Worm (Caenorhabditis elegans) whole organism, L1 larva: ENCODE measurements around the gene str-261.

Experiments used
- C16A3.4 ChIP-seq: fragments of 150-350 bp; optimal IDR thresholded peaks from 2 replicates; lab custom pipeline; 2014; ENCODE audit warnings: missing biosample characterization, missing genetic modification characterization
- F16B12.6 ChIP-seq: fragments of 150-350 bp; optimal IDR thresholded peaks from 2 replicates; lab custom pipeline; 2014; ENCODE audit warnings: missing biosample characterization, missing genetic modification characterization
- aha-1 ChIP-seq: fragments of 150-350 bp; optimal IDR thresholded peaks from 2 replicates; lab custom pipeline; 2014; ENCODE audit warnings: missing biosample characterization, missing genetic modification characterization
- alr-1 ChIP-seq: fragments of 200-800 bp; sonication (Bioruptor generic); optimal IDR thresholded peaks from 2 replicates; lab custom pipeline; 2018; ENCODE audit warnings: borderline replicate concordance, mild to moderate bottlenecking, missing genetic modification characterization, missing compliant biosample characterization
- aly-2 ChIP-seq: fragments of 150-350 bp; optimal IDR thresholded peaks from 2 replicates; lab custom pipeline; 2014; ENCODE audit warnings: missing biosample characterization, missing genetic modification characterization
- blmp-1 ChIP-seq: fragments of 150-350 bp; optimal IDR thresholded peaks from 2 replicates; lab custom pipeline; 2014; ENCODE audit warnings: missing biosample characterization, missing genetic modification characterization
- ceh-63 ChIP-seq: fragments of 200-800 bp; sonication (Bioruptor generic); optimal IDR thresholded peaks from 2 replicates; lab custom pipeline; 2018; ENCODE audit warnings: mild to moderate bottlenecking, missing genetic modification characterization, missing compliant biosample characterization
- ceh-82 ChIP-seq, 3 experiments: fragments of 150-350 bp in 1 of 3; sonication (generic microtip) in 2 of 3; optimal IDR thresholded peaks; 2 replicates each; lab custom pipeline; 2014 to 2017; ENCODE audit warnings: missing biosample characterization in 3 of 3, missing genetic modification characterization in 3 of 3
- ceh-88 ChIP-seq: fragments of 200-800 bp; sonication (Bioruptor generic); IDR thresholded peaks from 2 replicates; pipeline ENCODE4 v1.3.6; 2022; ENCODE audit warnings: missing genetic modification characterization, missing compliant biosample characterization
- dpl-1 ChIP-seq, 3 experiments: fragments of 150-350 bp in 2 of 3; sonication (generic microtip) in 1 of 3; optimal IDR thresholded peaks; 2 replicates each; lab custom pipeline; 2014 to 2017; ENCODE audit warnings: missing biosample characterization in 3 of 3, missing genetic modification characterization in 3 of 3, missing genetic modification reagents in 3 of 3
- dsc-1 ChIP-seq: sonication (generic microtip); optimal IDR thresholded peaks from 2 replicates; lab custom pipeline; 2016; ENCODE audit warnings: mild to moderate bottlenecking, missing genetic modification characterization, missing compliant biosample characterization
- efl-1 ChIP-seq, 4 experiments: fragments of 150-350 bp; optimal IDR thresholded peaks in 3 of 4; peaks in 1 of 4; 1 replicate in 1 of 4; 2 replicates in 3 of 4; lab custom pipeline; 2014; ENCODE audit warnings: missing biosample characterization in 2 of 4, missing genetic modification characterization in 2 of 4, missing genetic modification reagents in 2 of 4
- egl-27 ChIP-seq, 2 experiments: fragments of 150-350 bp in 1 of 2; sonication (generic microtip); optimal IDR thresholded peaks; 3 replicates each; lab custom pipeline; 2017 to 2018; ENCODE audit warnings: missing biosample characterization in 2 of 2, missing genetic modification characterization in 2 of 2, missing genetic modification reagents in 2 of 2
- elt-2 ChIP-seq: sonication (generic microtip); optimal IDR thresholded peaks from 2 replicates; lab custom pipeline; 2016; ENCODE audit warnings: missing genetic modification characterization, mild to moderate bottlenecking, inconsistent platforms, missing compliant biosample characterization, missing genetic modification reagents
- elt-3 ChIP-seq, 6 experiments: fragments of 150-350 bp in 1 of 6; sonication (generic microtip); optimal IDR thresholded peaks; 2 replicates each; lab custom pipeline; 2017 to 2018; ENCODE audit warnings: missing biosample characterization in 6 of 6, missing genetic modification characterization in 6 of 6, inconsistent platforms in 1 of 6
- ets-5 ChIP-seq: fragments of 200-800 bp; sonication (Bioruptor generic); IDR thresholded peaks from 2 replicates; pipeline ENCODE4 v1.3.6; 2022; ENCODE audit warnings: missing genetic modification characterization, missing compliant biosample characterization
- fkh-10 ChIP-seq: sonication (generic microtip); optimal IDR thresholded peaks from 2 replicates; lab custom pipeline; 2017; ENCODE audit warnings: missing biosample characterization, missing genetic modification reagents, missing genetic modification characterization
- fkh-8 ChIP-seq: sonication (generic microtip); optimal IDR thresholded peaks from 2 replicates; lab custom pipeline; 2016; ENCODE audit warnings: mild to moderate bottlenecking, missing genetic modification characterization, missing compliant biosample characterization
- hlh-4 ChIP-seq: sonication (generic microtip); optimal IDR thresholded peaks from 2 replicates; lab custom pipeline; 2016; ENCODE audit warnings: mild to moderate bottlenecking, missing genetic modification characterization, missing compliant biosample characterization
- irx-1 ChIP-seq: sonication (generic microtip); optimal IDR thresholded peaks from 2 replicates; lab custom pipeline; 2016; ENCODE audit warnings: missing genetic modification characterization, missing compliant biosample characterization
- isw-1 ChIP-seq: fragments of 200-800 bp; sonication (Bioruptor generic); IDR thresholded peaks from 2 replicates; pipeline ENCODE4 v1.3.6; 2022; ENCODE audit warnings: missing genetic modification characterization, missing compliant biosample characterization
- lin-14 ChIP-seq: fragments of 200-800 bp; sonication (Bioruptor generic); optimal IDR thresholded peaks from 2 replicates; lab custom pipeline; 2018; ENCODE audit warnings: mild to moderate bottlenecking, missing genetic modification characterization, moderate library complexity, missing compliant biosample characterization
- lin-15B ChIP-seq: fragments of 150-350 bp; sonication (generic microtip); optimal IDR thresholded peaks from 3 replicates; lab custom pipeline; 2014; ENCODE audit warnings: missing biosample characterization, missing genetic modification characterization
- lin-35 ChIP-seq, 2 experiments: fragments of 150-350 bp; optimal IDR thresholded peaks; 2 replicates each; lab custom pipeline; 2014; ENCODE audit warnings: missing biosample characterization in 2 of 2, missing genetic modification characterization in 2 of 2, missing genetic modification reagents in 2 of 2
- lir-3 ChIP-seq: sonication (generic microtip); optimal IDR thresholded peaks from 2 replicates; lab custom pipeline; 2016; ENCODE audit warnings: mild to moderate bottlenecking, missing genetic modification characterization, moderate library complexity, missing compliant biosample characterization; ENCODE audit not compliant: poor library complexity
- lsy-2 ChIP-seq, 2 experiments: fragments of 150-350 bp; optimal IDR thresholded peaks; 2 replicates each; lab custom pipeline; 2014; ENCODE audit warnings: missing biosample characterization in 2 of 2, missing genetic modification characterization in 2 of 2
- mab-9 ChIP-seq: fragments of 200-800 bp; sonication (Bioruptor generic); IDR thresholded peaks from 2 replicates; pipeline ENCODE4 v1.3.6; 2022; ENCODE audit warnings: missing genetic modification reagents, missing genetic modification characterization, missing compliant biosample characterization
- mdl-1 ChIP-seq, 2 experiments: fragments of 150-350 bp; optimal IDR thresholded peaks; 2 replicates each; lab custom pipeline; 2014 to 2017; ENCODE audit warnings: missing biosample characterization in 2 of 2, missing genetic modification characterization in 2 of 2, inconsistent platforms in 1 of 2
- mep-1 ChIP-seq: fragments of 150-350 bp; optimal IDR thresholded peaks from 2 replicates; lab custom pipeline; 2014; ENCODE audit warnings: missing biosample characterization, missing genetic modification characterization
- nhr-12 ChIP-seq: sonication (generic microtip); optimal IDR thresholded peaks from 2 replicates; lab custom pipeline; 2017; ENCODE audit warnings: missing biosample characterization, missing genetic modification characterization
- nhr-19 ChIP-seq: fragments of 200-800 bp; sonication (Bioruptor generic); conservative IDR thresholded peaks from 2 replicates; pipeline ENCODE4 v1.3.6; 2022; ENCODE audit warnings: missing genetic modification characterization, missing compliant biosample characterization
- nhr-71 ChIP-seq: sonication (generic microtip); optimal IDR thresholded peaks from 2 replicates; lab custom pipeline; 2016; ENCODE audit warnings: mild to moderate bottlenecking, missing genetic modification characterization, moderate library complexity, missing compliant biosample characterization
- nhr-77 ChIP-seq: fragments of 150-350 bp; optimal IDR thresholded peaks from 2 replicates; lab custom pipeline; 2014; ENCODE audit warnings: missing biosample characterization, missing genetic modification characterization
- nhr-84 ChIP-seq: sonication (generic microtip); optimal IDR thresholded peaks from 2 replicates; lab custom pipeline; 2017; ENCODE audit warnings: missing biosample characterization, missing genetic modification characterization
- rnt-1 ChIP-seq: sonication (generic microtip); optimal IDR thresholded peaks from 2 replicates; lab custom pipeline; 2016; ENCODE audit warnings: mild to moderate bottlenecking, missing genetic modification characterization, moderate library complexity, missing compliant biosample characterization
- skn-1 ChIP-seq: fragments of 150-350 bp; optimal IDR thresholded peaks from 2 replicates; lab custom pipeline; 2014; ENCODE audit warnings: missing biosample characterization, missing genetic modification characterization
- snu-23 ChIP-seq: sonication (generic microtip); optimal IDR thresholded peaks from 2 replicates; lab custom pipeline; 2016; ENCODE audit warnings: missing genetic modification characterization, missing compliant biosample characterization
- tlp-1 ChIP-seq: fragments of 150-350 bp; optimal IDR thresholded peaks from 2 replicates; lab custom pipeline; 2014; ENCODE audit warnings: missing biosample characterization, missing genetic modification characterization
- unc-30 ChIP-seq: sonication (generic microtip); optimal IDR thresholded peaks from 2 replicates; lab custom pipeline; 2017; ENCODE audit warnings: missing biosample characterization, missing genetic modification characterization
- unc-98 ChIP-seq: fragments of 200-800 bp; sonication (Bioruptor generic); IDR thresholded peaks from 2 replicates; pipeline ENCODE4 v1.3.6; 2022; ENCODE audit warnings: missing genetic modification characterization, missing compliant biosample characterization
- vab-15 ChIP-seq: sonication (generic microtip); optimal IDR thresholded peaks from 2 replicates; lab custom pipeline; 2017; ENCODE audit warnings: missing genotype, mild to moderate bottlenecking, missing genetic modification characterization, missing compliant biosample characterization
- xbp-1 ChIP-seq: sonication (generic microtip); optimal IDR thresholded peaks from 2 replicates; lab custom pipeline; 2016; ENCODE audit warnings: missing genetic modification characterization, missing compliant biosample characterization
- zip-4 ChIP-seq: fragments of 200-800 bp; sonication (Bioruptor generic); optimal IDR thresholded peaks from 2 replicates; lab custom pipeline; 2018; ENCODE audit warnings: mild to moderate bottlenecking, missing genetic modification characterization, moderate library complexity, missing compliant biosample characterization
- ztf-11 ChIP-seq, 2 experiments: sonication (generic microtip); optimal IDR thresholded peaks; 2 replicates each; lab custom pipeline; 2016 to 2017; ENCODE audit warnings: missing genetic modification characterization in 2 of 2, missing biosample characterization in 1 of 2, missing compliant biosample characterization in 1 of 2

Gene str-261

DNA sequence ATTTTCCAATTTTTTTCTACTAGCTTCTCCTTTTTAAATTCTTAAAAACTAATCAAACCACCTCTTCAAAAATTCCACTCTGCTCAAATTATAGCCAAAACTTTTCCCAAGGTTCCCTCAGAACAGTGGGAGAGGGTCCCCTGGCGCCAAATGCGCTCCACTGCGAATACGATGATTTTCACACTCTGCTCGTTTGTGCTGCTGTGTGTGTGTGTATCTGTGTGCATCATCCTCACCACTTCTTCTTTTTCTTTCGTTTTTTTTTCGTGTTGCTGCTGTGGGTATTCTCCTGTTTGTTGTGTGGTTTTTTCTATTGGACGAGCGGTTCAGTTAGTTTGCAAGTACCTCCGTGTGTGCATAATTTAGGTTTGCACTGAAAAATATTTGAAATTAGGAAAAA, 35.1 kb upstream of the str-261 start:
- TF ChIP-seq lin-14 (GFP tag; lab: Kevin White, UChicago): peak; percentile 69
- TF ChIP-seq hlh-4 (tag; lab: Kevin White, UChicago): no peak
- peak; percentile 73 for TF ChIP-seq skn-1 (tag; lab: Kevin White, UChicago)
- TF ChIP-seq snu-23 (GFP tag; lab: Kevin White, UChicago): peak; percentile 45
- TF ChIP-seq C16A3.4 (tag; lab: Kevin White, UChicago): peak; percentile 38
- TF ChIP-seq F16B12.6: peak; percentile 49
- TF ChIP-seq lin-35 (GFP tag; optimal IDR thresholded peaks at IDR 0.05; lab: Kevin White, UChicago): peak in 1 of 2 experiments; percentile 58
- TF ChIP-seq lsy-2 (tag; optimal IDR thresholded peaks at IDR 0.05; lab: Kevin White, UChicago): peak; percentile 16 to 79
- TF ChIP-seq fkh-8 (tag; lab: Kevin White, UChicago): peak; percentile 28
- no peak for TF ChIP-seq xbp-1 (tag; lab: Kevin White, UChicago)
- peak; percentile 37 to 47 for TF ChIP-seq efl-1 (optimal IDR thresholded peaks at IDR 0.05; lab: Kevin White, UChicago)
- TF ChIP-seq efl-1 (GFP tag; optimal IDR thresholded peaks at IDR 0.05 in 1 of 2; lab: Kevin White, UChicago): peak in 1 of 2 experiments; percentile 30
- TF ChIP-seq ceh-82 (tag; optimal IDR thresholded peaks at IDR 0.05; lab: Kevin White, UChicago): peak in 1 of 3 experiments; percentile 78
- TF ChIP-seq irx-1: no peak
- TF ChIP-seq tlp-1 (tag; lab: Kevin White, UChicago): no peak
- TF ChIP-seq lin-15B (tag; lab: Kevin White, UChicago): peak; percentile 68
- TF ChIP-seq unc-98 (GFP tag; lab: Robert Waterston, UW): no peak
- peak; percentile 54 for TF ChIP-seq mep-1 (tag; lab: Kevin White, UChicago)
- peak in 1 of 3 experiments; percentile 63 for TF ChIP-seq dpl-1 (GFP tag; optimal IDR thresholded peaks at IDR 0.05; lab: Kevin White, UChicago)
- TF ChIP-seq nhr-19 (GFP tag; lab: Robert Waterston, UW): no peak

DNA sequence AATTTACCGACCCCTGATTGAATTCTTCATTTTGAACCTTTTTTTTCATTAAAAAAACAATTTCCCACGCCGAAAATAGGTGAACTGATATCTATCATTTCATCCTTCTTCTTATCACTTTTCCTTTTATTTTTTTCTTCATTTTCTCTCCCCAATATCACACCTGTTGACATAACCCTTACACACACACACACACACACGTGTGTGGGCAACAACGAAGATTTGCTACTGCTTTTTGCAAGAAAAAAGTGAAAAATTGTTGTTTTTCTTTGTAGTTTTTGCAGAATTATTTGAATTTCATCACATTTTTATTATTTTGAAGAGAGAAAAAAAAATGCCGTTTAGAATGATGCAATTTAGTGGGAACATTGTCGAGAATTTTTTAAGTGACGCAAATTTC, 33.7 kb upstream of the str-261 start:
- TF ChIP-seq blmp-1 (tag; lab: Kevin White, UChicago) (peak; percentile 88), efl-1 (optimal IDR thresholded peaks at IDR 0.05; lab: Kevin White, UChicago) (no peak), efl-1 (GFP tag; optimal IDR thresholded peaks at IDR 0.05 in 1 of 2; lab: Kevin White, UChicago) (peak in 1 of 2 experiments; percentile 86), lin-14 (GFP tag; lab: Kevin White, UChicago) (peak; percentile 41), lin-35 (GFP tag; optimal IDR thresholded peaks at IDR 0.05; lab: Kevin White, UChicago) (peak in 1 of 2 experiments; percentile 20), mdl-1 (tag; optimal IDR thresholded peaks at IDR 0.05; lab: Kevin White, UChicago) (peak in 1 of 2 experiments; percentile 48), skn-1 (tag; lab: Kevin White, UChicago) (no peak)

- no peak for TF ChIP-seq nhr-12 (tag; lab: Kevin White, UChicago)
- no peak for TF ChIP-seq rnt-1
- no peak for TF ChIP-seq mab-9 (GFP tag; lab: Robert Waterston, UW)
- no peak for TF ChIP-seq aly-2 (tag; lab: Kevin White, UChicago)
- TF ChIP-seq aha-1 (tag; lab: Kevin White, UChicago): no peak
- TF ChIP-seq hlh-4 (tag; lab: Kevin White, UChicago): no peak
- no peak for TF ChIP-seq alr-1 (tag; lab: Kevin White, UChicago)
- TF ChIP-seq ceh-88: no peak
- TF ChIP-seq vab-15 (tag; lab: Kevin White, UChicago): no peak
- no peak for TF ChIP-seq fkh-10 (GFP tag; lab: Kevin White, UChicago)
- no peak for TF ChIP-seq ztf-11 (tag; optimal IDR thresholded peaks at IDR 0.05; lab: Kevin White, UChicago)
- no peak for TF ChIP-seq ceh-63 (GFP tag; lab: Kevin White, UChicago)
- TF ChIP-seq, all 84 proteins: peak for 0
Measured at ce11 chrIII:11045196-11045595, 29.1 kb upstream of the str-261 start.

DNA sequence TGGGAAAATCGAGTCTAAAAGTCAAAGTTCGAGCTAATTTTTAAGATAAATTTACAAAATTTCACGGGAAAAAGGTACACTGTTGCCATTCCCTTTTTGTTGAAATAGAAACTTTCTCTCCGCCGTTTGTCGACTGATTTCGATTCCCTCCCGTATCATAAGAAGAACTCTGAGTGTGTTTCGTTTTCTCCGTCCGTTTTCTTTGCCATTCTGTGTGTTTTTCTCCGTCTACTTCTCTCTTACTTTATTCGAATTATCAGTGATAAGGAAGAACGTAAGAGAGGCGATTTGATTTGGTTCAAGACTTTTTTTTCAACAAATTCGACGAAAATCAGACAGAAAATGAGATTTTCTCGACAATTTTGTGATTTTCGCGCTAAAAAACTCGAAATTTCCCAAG, 27.8 kb upstream of the str-261 start:
- TF ChIP-seq blmp-1 (tag; lab: Kevin White, UChicago) (peak; percentile 80), unc-30 (tag; lab: Kevin White, UChicago) (no peak), nhr-77 (tag; lab: Kevin White, UChicago) (no peak), lin-35 (GFP tag; optimal IDR thresholded peaks at IDR 0.05; lab: Kevin White, UChicago) (peak in 1 of 2 experiments; percentile 28), dpl-1 (GFP tag; optimal IDR thresholded peaks at IDR 0.05; lab: Kevin White, UChicago) (no peak), isw-1 (GFP tag; lab: Robert Waterston, UW) (no peak), lin-15B (tag; lab: Kevin White, UChicago) (no peak), egl-27 (tag; optimal IDR thresholded peaks at IDR 0.05; lab: Kevin White, UChicago) (no peak), elt-3 (tag; optimal IDR thresholded peaks at IDR 0.05; lab: Kevin White, UChicago) (peak in 1 of 6 experiments; percentile 47), nhr-84 (tag; lab: Kevin White, UChicago) (no peak), alr-1 (tag; lab: Kevin White, UChicago) (no peak), ets-5 (GFP tag; lab: Robert Waterston, UW) (no peak), nhr-71 (tag; lab: Kevin White, UChicago) (no peak), lir-3 (tag; lab: Kevin White, UChicago) (no peak), lin-14 (GFP tag; lab: Kevin White, UChicago) (peak; percentile 31), zip-4 (no peak), elt-2 (tag; lab: Kevin White, UChicago) (no peak), aly-2 (tag; lab: Kevin White, UChicago) (no peak), dsc-1 (tag; lab: Kevin White, UChicago) (no peak), snu-23 (GFP tag; lab: Kevin White, UChicago) (no peak)
